Fruit fly (Drosophila melanogaster) whole organism, prepupa: ENCODE data around the gene shakB.

Experiments used
- Blimp-1 ChIP-seq: fragments of 200-800 bp; sonication (Bioruptor generic); optimal IDR thresholded peaks from 3 replicates; lab custom pipeline; 2017; ENCODE audit warnings: missing biosample characterization, missing genetic modification characterization, mild to moderate bottlenecking, moderate library complexity, missing genetic modification reagents
- CG10669 ChIP-seq: fragments of 200-800 bp; sonication (Bioruptor generic); optimal IDR thresholded peaks from 3 replicates; lab custom pipeline; 2018; ENCODE audit warnings: missing biosample characterization, mild to moderate bottlenecking, missing genetic modification characterization, moderate library complexity
- CG11294 ChIP-seq: fragments of 200-800 bp; sonication (Bioruptor generic); IDR thresholded peaks from 2 replicates; pipeline ENCODE4 v1.3.6; 2022; ENCODE audit warnings: missing biosample characterization, missing genetic modification characterization
- CG11902 ChIP-seq: fragments of 200-800 bp; sonication (Bioruptor generic); optimal IDR thresholded peaks from 3 replicates; lab custom pipeline; 2016; ENCODE audit warnings: missing biosample characterization, missing genetic modification characterization
- CG1621 ChIP-seq: fragments of 200-800 bp; sonication (Bioruptor generic); optimal IDR thresholded peaks from 3 replicates; lab custom pipeline; 2018; ENCODE audit warnings: missing biosample characterization, mild to moderate bottlenecking, missing genetic modification characterization
- CG16779 ChIP-seq: fragments of 200-800 bp; sonication (Bioruptor generic); optimal IDR thresholded peaks from 3 replicates; lab custom pipeline; 2017; ENCODE audit warnings: missing biosample characterization, mild to moderate bottlenecking, missing genetic modification characterization
- CG3032 ChIP-seq: fragments of 200-800 bp; optimal IDR thresholded peaks from 2 replicates; lab custom pipeline; 2019; ENCODE audit warnings: missing biosample characterization, mild to moderate bottlenecking, missing genetic modification characterization, moderate library complexity
- CG31627 ChIP-seq: fragments of 200-800 bp; sonication (Bioruptor generic); optimal IDR thresholded peaks from 3 replicates; lab custom pipeline; 2016; ENCODE audit warnings: missing biosample characterization, missing genetic modification characterization
- CG32006 ChIP-seq: fragments of 200-800 bp; sonication (Bioruptor generic); optimal IDR thresholded peaks from 3 replicates; lab custom pipeline; 2017; ENCODE audit warnings: missing biosample characterization, mild to moderate bottlenecking, missing genetic modification characterization
- CG6163 ChIP-seq: fragments of 200-800 bp; sonication (Bioruptor generic); IDR thresholded peaks from 3 replicates; pipeline ENCODE4 v1.3.6; 2022; ENCODE audit warnings: missing biosample characterization, missing genetic modification characterization
- CG6276 ChIP-seq: fragments of 200-800 bp; sonication (Bioruptor generic); optimal IDR thresholded peaks from 2 replicates; lab custom pipeline; 2017; ENCODE audit warnings: missing biosample characterization, mild to moderate bottlenecking, missing genetic modification characterization
- CG6792 ChIP-seq: fragments of 200-800 bp; sonication (Bioruptor generic); optimal IDR thresholded peaks from 3 replicates; lab custom pipeline; 2016; ENCODE audit warnings: missing biosample characterization, missing genetic modification characterization
- CG6808 ChIP-seq: fragments of 200-800 bp; sonication (Bioruptor generic); optimal IDR thresholded peaks from 3 replicates; lab custom pipeline; 2017; ENCODE audit warnings: missing biosample characterization, missing genetic modification characterization, mild to moderate bottlenecking, moderate library complexity, missing genetic modification reagents
- CG6854 ChIP-seq: fragments of 200-800 bp; sonication (Bioruptor generic); optimal IDR thresholded peaks from 2 replicates; lab custom pipeline; 2017; ENCODE audit warnings: missing biosample characterization, mild to moderate bottlenecking, missing genetic modification characterization
- CG7368 ChIP-seq: fragments of 200-800 bp; sonication (Bioruptor generic); optimal IDR thresholded peaks from 3 replicates; lab custom pipeline; 2016; ENCODE audit warnings: missing biosample characterization, missing genetic modification characterization
- CG8319 ChIP-seq: fragments of 200-800 bp; sonication (Bioruptor generic); optimal IDR thresholded peaks from 3 replicates; lab custom pipeline; 2016; ENCODE audit warnings: missing biosample characterization, missing genetic modification characterization
- CG8632 ChIP-seq: fragments of 200-800 bp; sonication (Bioruptor generic); optimal IDR thresholded peaks from 3 replicates; lab custom pipeline; 2016; ENCODE audit warnings: missing biosample characterization, missing genetic modification characterization
- Eip75B ChIP-seq: fragments of 200-800 bp; sonication (Bioruptor generic); optimal IDR thresholded peaks from 3 replicates; lab custom pipeline; 2016; ENCODE audit warnings: missing biosample characterization, missing genetic modification characterization
- Eip78C ChIP-seq: fragments of 200-800 bp; sonication (Bioruptor generic); peaks from one replicate; lab custom pipeline; 2016; ENCODE audit warnings: missing biosample characterization, missing genetic modification characterization
- Eip93F ChIP-seq: fragments of 200-800 bp; sonication (Bioruptor generic); optimal IDR thresholded peaks from 2 replicates; lab custom pipeline; 2016; ENCODE audit warnings: missing biosample characterization, mild to moderate bottlenecking, missing genetic modification characterization
- Ets21C ChIP-seq: fragments of 200-800 bp; sonication (Bioruptor generic); optimal IDR thresholded peaks from 3 replicates; lab custom pipeline; 2016; ENCODE audit warnings: missing biosample characterization, missing genetic modification characterization
- Gug ChIP-seq: fragments of 200-800 bp; sonication (Bioruptor generic); IDR thresholded peaks from 2 replicates; pipeline ENCODE4 v1.3.6; 2022; ENCODE audit warnings: missing biosample characterization, missing genetic modification characterization
- Hr39 ChIP-seq: fragments of 200-800 bp; sonication (Bioruptor generic); optimal IDR thresholded peaks from 2 replicates; lab custom pipeline; 2016; ENCODE audit warnings: missing biosample characterization, missing genetic modification characterization
- Hr4 ChIP-seq: fragments of 200-800 bp; sonication (Bioruptor generic); optimal IDR thresholded peaks from 3 replicates; lab custom pipeline; 2016; ENCODE audit warnings: missing biosample characterization, missing genetic modification characterization
- Lpt ChIP-seq: fragments of 200-800 bp; sonication (Bioruptor generic); optimal IDR thresholded peaks from 3 replicates; lab custom pipeline; 2016; ENCODE audit warnings: missing biosample characterization, missing genetic modification characterization
- Met ChIP-seq: fragments of 200-800 bp; sonication (Bioruptor generic); optimal IDR thresholded peaks from 3 replicates; lab custom pipeline; 2016; ENCODE audit warnings: missing biosample characterization, missing genetic modification characterization
- Smox ChIP-seq: fragments of 200-800 bp; sonication (Bioruptor generic); optimal IDR thresholded peaks from 3 replicates; lab custom pipeline; 2016; ENCODE audit warnings: missing biosample characterization, missing genetic modification characterization
- Sox102F ChIP-seq: fragments of 200-800 bp; sonication (Bioruptor generic); optimal IDR thresholded peaks from 2 replicates; lab custom pipeline; 2016; ENCODE audit warnings: missing biosample characterization, mild to moderate bottlenecking, missing genetic modification characterization
- Sox15 ChIP-seq: fragments of 200-800 bp; sonication (Bioruptor generic); optimal IDR thresholded peaks from 3 replicates; lab custom pipeline; 2016; ENCODE audit warnings: missing biosample characterization, missing genetic modification characterization
- achi ChIP-seq: fragments of 200-800 bp; sonication (Bioruptor generic); optimal IDR thresholded peaks from 3 replicates; lab custom pipeline; 2016; ENCODE audit warnings: missing biosample characterization, missing genetic modification characterization
- dac ChIP-seq: fragments of 200-800 bp; sonication (Bioruptor generic); optimal IDR thresholded peaks from 2 replicates; lab custom pipeline; 2017; ENCODE audit warnings: missing biosample characterization, mild to moderate bottlenecking, missing genetic modification characterization
- dsx ChIP-seq: fragments of 200-800 bp; optimal IDR thresholded peaks from 3 replicates; lab custom pipeline; 2019; ENCODE audit warnings: missing biosample characterization, mild to moderate bottlenecking, missing genetic modification characterization, moderate library complexity; ENCODE audit not compliant: poor library complexity, severe bottlenecking
- eg ChIP-seq: fragments of 200-800 bp; sonication (Bioruptor generic); IDR thresholded peaks from 3 replicates; pipeline ENCODE4 v1.3.6; 2022; ENCODE audit warnings: missing biosample characterization, missing genetic modification characterization
- fd59A ChIP-seq: fragments of 200-800 bp; sonication (Bioruptor generic); optimal IDR thresholded peaks from 2 replicates; lab custom pipeline; 2017; ENCODE audit warnings: missing biosample characterization, mild to moderate bottlenecking, missing genetic modification characterization, missing genetic modification reagents
- fd85E ChIP-seq: fragments of 200-800 bp; sonication (Bioruptor generic); optimal IDR thresholded peaks from 3 replicates; lab custom pipeline; 2016; ENCODE audit warnings: missing biosample characterization, missing genetic modification characterization
- fkh ChIP-seq: fragments of 200-800 bp; sonication (Bioruptor generic); optimal IDR thresholded peaks from 3 replicates; lab custom pipeline; 2017; ENCODE audit warnings: missing biosample characterization, mild to moderate bottlenecking, missing genetic modification characterization, moderate library complexity
- net ChIP-seq: fragments of 200-800 bp; sonication (Bioruptor generic); optimal IDR thresholded peaks from 3 replicates; lab custom pipeline; 2016; ENCODE audit warnings: missing biosample characterization, missing genetic modification characterization
- pdm3 ChIP-seq: fragments of 200-800 bp; sonication (Bioruptor generic); optimal IDR thresholded peaks from 3 replicates; lab custom pipeline; 2016; ENCODE audit warnings: missing biosample characterization, missing genetic modification characterization
- topi ChIP-seq: fragments of 200-800 bp; sonication (Bioruptor generic); optimal IDR thresholded peaks from 3 replicates; lab custom pipeline; 2016; ENCODE audit warnings: missing biosample characterization, missing genetic modification characterization
- vri ChIP-seq: fragments of 200-800 bp; sonication (Bioruptor generic); optimal IDR thresholded peaks from 3 replicates; lab custom pipeline; 2016; ENCODE audit warnings: missing biosample characterization, mild to moderate bottlenecking, missing genetic modification characterization

shakB gene

DNA sequence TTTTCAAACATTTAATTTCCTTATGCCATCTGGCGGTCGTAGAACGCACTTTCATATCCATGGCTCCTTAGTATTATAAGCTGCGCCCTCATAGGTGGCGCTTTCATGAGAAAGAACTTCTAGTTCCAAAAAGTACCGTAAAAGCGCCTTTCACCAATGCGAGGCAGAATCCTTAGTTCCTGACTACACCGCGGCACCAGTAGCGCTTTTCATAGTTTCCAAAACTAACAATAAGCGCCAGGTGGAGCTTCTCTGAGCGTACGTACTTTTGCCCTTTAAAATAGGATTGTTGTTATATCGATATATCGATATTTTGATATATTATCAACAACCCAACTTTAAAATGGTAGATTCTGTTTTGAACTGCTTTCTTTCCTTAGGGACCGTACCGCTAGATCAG is 166.4 kb downstream of the shakB start (continued):
- peak; percentile 33 for TF ChIP-seq Hr4 (GFP tag; lab: Kevin White, UChicago)
- TF ChIP-seq CG11902 (GFP tag; lab: Kevin White, UChicago) = no peak
- TF ChIP-seq Met (GFP tag; lab: Kevin White, UChicago) = peak; percentile 48
- TF ChIP-seq CG1621 (tag; lab: Kevin White, UChicago) = no peak
- no peak for TF ChIP-seq Eip75B (GFP tag; lab: Kevin White, UChicago)
- TF ChIP-seq CG6854 (GFP tag; lab: Kevin White, UChicago) = no peak
- no peak for TF ChIP-seq CG11294 (GFP tag; lab: Robert Waterston, UW)
- TF ChIP-seq CG6792 = peak; percentile 17
- TF ChIP-seq Sox15 (GFP tag; lab: Kevin White, UChicago) = no peak
- peak; percentile 41 for TF ChIP-seq topi (GFP tag; lab: Kevin White, UChicago)
- TF ChIP-seq CG6808 = no peak
- no peak for TF ChIP-seq Sox102F
- peak; percentile 18 for TF ChIP-seq Smox (GFP tag; lab: Kevin White, UChicago)
- no peak for TF ChIP-seq vri (GFP tag; lab: Kevin White, UChicago)
- TF ChIP-seq dac (GFP tag; lab: Kevin White, UChicago) = peak; percentile 31
- peak; percentile 8 for TF ChIP-seq CG7368 (GFP tag; lab: Kevin White, UChicago)
- TF ChIP-seq Hr39 (GFP tag; lab: Kevin White, UChicago) = peak; percentile 63
- no peak for TF ChIP-seq fkh (GFP tag; lab: Kevin White, UChicago)
- no peak for TF ChIP-seq fd59A (GFP tag; lab: Kevin White, UChicago)
- no peak for TF ChIP-seq Ets21C (GFP tag; lab: Kevin White, UChicago)
- no peak for TF ChIP-seq CG16779 (tag; lab: Kevin White, UChicago)
- no peak for TF ChIP-seq CG8319
- TF ChIP-seq fd85E (GFP tag; lab: Kevin White, UChicago) = no peak
- TF ChIP-seq CG10669 (GFP tag; lab: Kevin White, UChicago) = peak; percentile 9
- no peak for TF ChIP-seq CG6163
- peak; percentile 41; the same call in 1 of the 3 replicates for TF ChIP-seq eg (GFP tag; lab: Robert Waterston, UW)
- peak; percentile 73 for TF ChIP-seq CG31627 (GFP tag; lab: Kevin White, UChicago)
- TF ChIP-seq CG6276 (GFP tag; lab: Kevin White, UChicago) = no peak
- TF ChIP-seq net (GFP tag; lab: Kevin White, UChicago) = no peak
- no peak for TF ChIP-seq Gug (GFP tag; lab: Robert Waterston, UW)
- peak; percentile 62 for TF ChIP-seq pdm3 (GFP tag; lab: Kevin White, UChicago)
- TF ChIP-seq Blimp-1 = no peak
- TF ChIP-seq CG8632 (GFP tag; lab: Kevin White, UChicago) = no peak
- no peak for TF ChIP-seq Lpt (GFP tag; lab: Kevin White, UChicago)
- TF ChIP-seq achi (GFP tag; lab: Kevin White, UChicago) = peak; percentile 9
- peak; percentile 75 for TF ChIP-seq Eip78C (GFP tag; lab: Kevin White, UChicago)
- TF ChIP-seq CG32006 (GFP tag; lab: Kevin White, UChicago) = no peak
- no peak for TF ChIP-seq Eip93F (GFP tag; lab: Kevin White, UChicago)
- TF ChIP-seq CG3032 (tag; lab: Kevin White, UChicago) = no peak

DNA sequence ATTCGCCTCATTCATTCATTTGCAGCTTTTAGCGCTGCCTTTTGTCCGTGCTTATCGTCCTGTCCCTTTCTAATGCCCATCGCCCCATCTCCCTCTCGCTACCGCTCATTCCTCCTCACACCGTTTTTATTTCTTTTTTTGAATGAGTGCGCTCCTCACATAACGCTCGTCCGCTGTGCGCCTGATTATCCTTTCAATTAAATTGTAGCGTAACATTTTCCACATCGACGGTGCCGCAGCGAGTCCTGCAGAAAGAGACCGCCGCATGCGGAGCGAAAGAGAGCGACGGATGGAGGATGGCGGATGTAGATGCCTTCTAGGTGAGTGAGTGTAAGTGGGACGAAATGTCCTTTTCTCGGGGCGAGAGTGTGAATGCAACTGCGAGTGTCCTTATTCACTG is 169.9 kb downstream of the shakB start:
- TF ChIP-seq Eip93F (GFP tag; lab: Kevin White, UChicago) = no peak
- TF ChIP-seq CG6792 = no peak
- no peak for TF ChIP-seq Gug (GFP tag; lab: Robert Waterston, UW)
- TF ChIP-seq CG6163 = no peak
- no peak for TF ChIP-seq CG11902 (GFP tag; lab: Kevin White, UChicago)
- no peak for TF ChIP-seq fd59A (GFP tag; lab: Kevin White, UChicago)
- no peak for TF ChIP-seq dsx (GFP tag; lab: Kevin White, UChicago)
- TF ChIP-seq CG11294 (GFP tag; lab: Robert Waterston, UW) = no peak
- TF ChIP-seq CG10669 (GFP tag; lab: Kevin White, UChicago) = no peak
- TF ChIP-seq CG7368 (GFP tag; lab: Kevin White, UChicago) = no peak
